Worm (Caenorhabditis elegans): Measurements from ENCODE around the gene fbxc-27.
"Not testable (repeated sequence)": the region's sequence is repeated elsewhere in the genome, so short reads cannot be mapped to it uniquely, and the experiment has no call there.

DNA sequence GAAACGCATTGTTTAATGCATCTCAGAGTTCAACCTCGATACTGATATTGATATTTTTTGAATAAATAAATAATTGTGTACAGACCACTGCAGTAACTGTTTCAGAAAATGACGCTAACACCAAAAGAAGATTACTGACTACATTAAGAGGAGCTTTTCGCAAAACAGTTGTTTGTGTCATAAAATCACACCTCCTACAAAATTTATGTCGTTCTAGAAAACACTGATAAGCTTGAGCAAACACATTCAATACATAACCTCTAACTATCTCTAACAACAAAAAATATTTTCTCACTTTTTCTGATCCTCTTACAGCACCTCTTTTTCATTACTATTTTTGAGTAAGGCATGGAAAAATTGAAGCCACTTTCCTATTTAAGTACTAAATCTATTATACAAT lies 45.1 kb downstream of the fbxc-27 start, which contains the start of gene fbxc-7:
- not testable (repeated sequence) for TF ChIP-seq klf-2 (GFP tag; conservative IDR thresholded peaks at IDR 0.05); tab-1 (GFP tag; IDR thresholded peaks at IDR 0.05); med-1 (GFP tag; optimal IDR thresholded peaks at IDR 0.05; ENCODE audit: insufficient read depth); flt-1 (GFP tag; IDR thresholded peaks at IDR 0.05); ref-1 (GFP tag; conservative IDR thresholded peaks at IDR 0.05)
